Fruit fly (Drosophila melanogaster) whole organism, wandering third instar larva: ENCODE data around the gene Trm1.

ENCODE experiments used
- Abd-B ChIP-seq: fragments of >200 bp; optimal IDR thresholded peaks from 2 replicates; lab custom pipeline; 2017; ENCODE audit warnings: missing biosample characterization, missing genetic modification characterization
- CG32264 ChIP-seq: fragments of 200-800 bp; sonication (Bioruptor generic); optimal IDR thresholded peaks from 2 replicates; lab custom pipeline; 2016; ENCODE audit warnings: missing biosample characterization, missing genetic modification characterization
- Dfd ChIP-seq: fragments of >200 bp; optimal IDR thresholded peaks from 2 replicates; lab custom pipeline; 2017; ENCODE audit warnings: missing biosample characterization, missing genetic modification characterization
- Dif ChIP-seq: fragments of 200-275, 200-300 bp; sonication (Bioruptor generic); optimal IDR thresholded peaks from 2 replicates; lab custom pipeline; 2018; ENCODE audit warnings: missing biosample characterization, missing genetic modification characterization; ENCODE audit not compliant: partially characterized antibody
- Hnf4 ChIP-seq: fragments of 200-800 bp; sonication (Bioruptor generic); optimal IDR thresholded peaks from 2 replicates; lab custom pipeline; 2016; ENCODE audit warnings: missing biosample characterization, mild to moderate bottlenecking, missing genetic modification characterization
- Hr78 ChIP-seq: fragments of >200 bp; optimal IDR thresholded peaks from 2 replicates; lab custom pipeline; 2017; ENCODE audit warnings: missing biosample characterization, missing genetic modification characterization
- Hr83 ChIP-seq: fragments of 200-300 bp; sonication (Bioruptor generic); optimal IDR thresholded peaks from 2 replicates; lab custom pipeline; 2016; ENCODE audit warnings: missing biosample characterization, mild to moderate bottlenecking, missing genetic modification characterization, moderate library complexity; ENCODE audit not compliant: poor library complexity, severe bottlenecking
- Jra ChIP-seq: sonication (Bioruptor generic); optimal IDR thresholded peaks from 2 replicates; lab custom pipeline; 2016; ENCODE audit warnings: missing biosample characterization, missing genetic modification characterization
- Mio ChIP-seq: sonication (Bioruptor generic); optimal IDR thresholded peaks from 2 replicates; lab custom pipeline; 2016; ENCODE audit warnings: missing biosample characterization, missing genetic modification characterization
- Myc ChIP-seq: fragments of >200 bp; optimal IDR thresholded peaks from 2 replicates; lab custom pipeline; 2017
- N ChIP-seq: fragments of >200 bp; optimal IDR thresholded peaks from 2 replicates; lab custom pipeline; 2018; ENCODE audit warnings: missing biosample characterization, missing external identifiers, missing genetic modification characterization
- OdsH ChIP-seq: fragments of 200-800 bp; sonication (Bioruptor generic); optimal IDR thresholded peaks from 2 replicates; lab custom pipeline; 2016; ENCODE audit warnings: missing biosample characterization, mild to moderate bottlenecking, missing genetic modification characterization
- Rel ChIP-seq, 2 experiments: fragments of 200-800 bp; sonication (Bioruptor generic) in 1 of 2; optimal IDR thresholded peaks; 2 replicates in 1 of 2; 3 replicates in 1 of 2; lab custom pipeline; 2016 to 2019; ENCODE audit warnings: mild to moderate bottlenecking in 2 of 2, missing biosample characterization in 2 of 2, missing genetic modification characterization in 2 of 2, moderate library complexity in 1 of 2
- Sp1 ChIP-seq: fragments of 200-800 bp; sonication (Bioruptor generic); optimal IDR thresholded peaks from 3 replicates; lab custom pipeline; 2019; ENCODE audit warnings: missing biosample characterization, mild to moderate bottlenecking, missing genetic modification characterization, moderate library complexity
- Vsx2 ChIP-seq: fragments of 200-300, 225-300 bp; sonication (Bioruptor generic); optimal IDR thresholded peaks from 2 replicates; lab custom pipeline; 2018; ENCODE audit warnings: missing biosample characterization, missing genetic modification characterization; ENCODE audit not compliant: partially characterized antibody
- br ChIP-seq: fragments of 200-800 bp; sonication (Bioruptor generic); optimal IDR thresholded peaks from 2 replicates; lab custom pipeline; 2016; ENCODE audit warnings: missing biosample characterization, missing genetic modification characterization
- brk ChIP-seq: fragments of 200-800 bp; sonication (Bioruptor generic); optimal IDR thresholded peaks from 2 replicates; lab custom pipeline; 2016; ENCODE audit warnings: missing biosample characterization, mild to moderate bottlenecking, missing genetic modification characterization
- dl ChIP-seq, 2 experiments: fragments of 175-275, 200-275 bp in 1 of 2; fragments of 200-275 bp in 1 of 2; sonication (Bioruptor generic); optimal IDR thresholded peaks; lab custom pipeline; 2018; ENCODE audit warnings: mild to moderate bottlenecking in 2 of 2, missing biosample characterization in 2 of 2, missing genetic modification characterization in 2 of 2, moderate library complexity in 2 of 2; ENCODE audit not compliant: partially characterized antibody in 2 of 2, insufficient read depth in 1 of 2
- dmrt93B ChIP-seq: fragments of 200-800 bp; sonication (Bioruptor generic); optimal IDR thresholded peaks from 2 replicates; lab custom pipeline; 2018; ENCODE audit warnings: missing biosample characterization, mild to moderate bottlenecking, missing genetic modification characterization
- ey ChIP-seq: fragments of 200-800 bp; sonication (Bioruptor generic); optimal IDR thresholded peaks from 2 replicates; lab custom pipeline; 2016; ENCODE audit warnings: missing biosample characterization, missing genetic modification characterization
- h ChIP-seq: fragments of 200-800 bp; sonication (Bioruptor generic); optimal IDR thresholded peaks from 3 replicates; lab custom pipeline; 2016; ENCODE audit warnings: missing biosample characterization, mild to moderate bottlenecking, missing genetic modification characterization
- jim ChIP-seq: fragments of 175-275, 200-325 bp; sonication (Bioruptor generic); optimal IDR thresholded peaks from 2 replicates; lab custom pipeline; 2016; ENCODE audit warnings: missing biosample characterization, mild to moderate bottlenecking, missing genetic modification characterization
- lola ChIP-seq: fragments of >200 bp; optimal IDR thresholded peaks from 2 replicates; lab custom pipeline; 2017; ENCODE audit warnings: missing biosample characterization, missing genetic modification characterization
- pan ChIP-seq: fragments of >200 bp; optimal IDR thresholded peaks from 2 replicates; lab custom pipeline; 2017
- psq ChIP-seq: fragments of 200-800 bp; sonication (Bioruptor generic); optimal IDR thresholded peaks from 3 replicates; lab custom pipeline; 2017; ENCODE audit warnings: missing biosample characterization, mild to moderate bottlenecking, missing genetic modification characterization, moderate library complexity
- rgr ChIP-seq: fragments of 200-800 bp; sonication (Bioruptor generic); optimal IDR thresholded peaks from 3 replicates; lab custom pipeline; 2016; ENCODE audit warnings: missing biosample characterization, mild to moderate bottlenecking, missing genetic modification characterization
- sage ChIP-seq: fragments of 200-800 bp; sonication (Bioruptor generic); optimal IDR thresholded peaks from 2 replicates; lab custom pipeline; 2016; ENCODE audit warnings: missing biosample characterization, mild to moderate bottlenecking, missing genetic modification characterization
- sv ChIP-seq: fragments of 200-800 bp; sonication (Bioruptor generic); optimal IDR thresholded peaks from 3 replicates; lab custom pipeline; 2016; ENCODE audit warnings: missing biosample characterization, missing genetic modification characterization
- tai ChIP-seq: sonication (Bioruptor generic); optimal IDR thresholded peaks from 2 replicates; lab custom pipeline; 2016; ENCODE audit warnings: missing biosample characterization, missing genetic modification characterization
- woc ChIP-seq: sonication (Bioruptor generic); optimal IDR thresholded peaks from 2 replicates; lab custom pipeline; 2016; ENCODE audit warnings: missing biosample characterization, mild to moderate bottlenecking, missing genetic modification characterization

Gene Trm1

dm6 chr2L:12469235-12469634 lies 41.4 kb downstream of the Trm1 start:
- TF ChIP-seq h (GFP tag; lab: Kevin White, UChicago), result peak; percentile 59
- TF ChIP-seq Rel (GFP tag; optimal IDR thresholded peaks at IDR 0.05; lab: Kevin White, UChicago), result no peak
- no peak for TF ChIP-seq Rel (tag; optimal IDR thresholded peaks at IDR 0.05; lab: Kevin White, UChicago)

dm6 chr2L:12471937-12472336 lies 44.1 kb downstream of the Trm1 start:
- TF ChIP-seq Dif (no peak), Myc (lab: Kevin White, UChicago) (no peak), Hr83 (no peak), Mio (GFP tag; lab: Kevin White, UChicago) (no peak), CG32264 (GFP tag; lab: Kevin White, UChicago) (no peak), brk (GFP tag; lab: Kevin White, UChicago) (no peak)

- TF ChIP-seq br (GFP tag; lab: Kevin White, UChicago), result no peak
- TF ChIP-seq sv (GFP tag; lab: Kevin White, UChicago), result no peak
Measured at dm6 chr2L:12472988-12473387, 45.2 kb downstream of the Trm1 start.

DNA sequence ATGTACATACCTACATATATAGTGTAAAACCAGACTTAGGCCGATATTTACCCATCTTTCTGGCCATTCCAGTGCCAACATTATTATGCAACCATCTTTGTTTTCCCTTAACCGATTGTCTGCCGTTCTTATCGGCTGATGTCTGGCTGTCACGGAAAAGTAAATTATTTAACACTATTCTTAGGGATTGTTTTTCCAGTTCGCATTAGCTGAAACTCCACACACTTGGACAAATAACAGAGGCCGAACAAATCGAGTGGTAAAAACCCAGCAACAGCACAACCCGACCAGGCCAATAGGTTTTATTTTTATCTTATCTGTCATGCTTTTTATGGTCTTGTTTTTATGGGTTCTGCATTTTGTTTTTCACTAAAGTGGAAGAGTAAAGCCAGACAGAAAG lies 45.8 kb downstream of the Trm1 start:
- TF ChIP-seq brk (GFP tag; lab: Kevin White, UChicago), result no peak
- TF ChIP-seq jim, result no peak
- TF ChIP-seq N (GFP tag; lab: Kevin White, UChicago), result no peak
- no peak for TF ChIP-seq lola
- TF ChIP-seq Sp1 (GFP tag; lab: Kevin White, UChicago), result no peak
- TF ChIP-seq Vsx2, result no peak
- TF ChIP-seq OdsH (GFP tag; lab: Kevin White, UChicago), result no peak
- TF ChIP-seq Hnf4 (GFP tag; lab: Kevin White, UChicago), result no peak
- TF ChIP-seq tai (GFP tag; lab: Kevin White, UChicago), result no peak
- TF ChIP-seq rgr (GFP tag; lab: Kevin White, UChicago), result no peak
- TF ChIP-seq CG32264 (GFP tag; lab: Kevin White, UChicago), result no peak
- TF ChIP-seq Dif, result no peak
- no peak for TF ChIP-seq br (GFP tag; lab: Kevin White, UChicago)
- TF ChIP-seq ey (GFP tag; lab: Kevin White, UChicago), result no peak
- no peak for TF ChIP-seq Dfd (GFP tag; lab: Kevin White, UChicago)
- TF ChIP-seq pan (lab: Kevin White, UChicago), result no peak
- no peak for TF ChIP-seq sv (GFP tag; lab: Kevin White, UChicago)
- no peak for TF ChIP-seq sage (GFP tag; lab: Kevin White, UChicago)
- TF ChIP-seq h (GFP tag; lab: Kevin White, UChicago), result no peak
- TF ChIP-seq woc, result no peak
- TF ChIP-seq, all 38 proteins: peak for 0

DNA sequence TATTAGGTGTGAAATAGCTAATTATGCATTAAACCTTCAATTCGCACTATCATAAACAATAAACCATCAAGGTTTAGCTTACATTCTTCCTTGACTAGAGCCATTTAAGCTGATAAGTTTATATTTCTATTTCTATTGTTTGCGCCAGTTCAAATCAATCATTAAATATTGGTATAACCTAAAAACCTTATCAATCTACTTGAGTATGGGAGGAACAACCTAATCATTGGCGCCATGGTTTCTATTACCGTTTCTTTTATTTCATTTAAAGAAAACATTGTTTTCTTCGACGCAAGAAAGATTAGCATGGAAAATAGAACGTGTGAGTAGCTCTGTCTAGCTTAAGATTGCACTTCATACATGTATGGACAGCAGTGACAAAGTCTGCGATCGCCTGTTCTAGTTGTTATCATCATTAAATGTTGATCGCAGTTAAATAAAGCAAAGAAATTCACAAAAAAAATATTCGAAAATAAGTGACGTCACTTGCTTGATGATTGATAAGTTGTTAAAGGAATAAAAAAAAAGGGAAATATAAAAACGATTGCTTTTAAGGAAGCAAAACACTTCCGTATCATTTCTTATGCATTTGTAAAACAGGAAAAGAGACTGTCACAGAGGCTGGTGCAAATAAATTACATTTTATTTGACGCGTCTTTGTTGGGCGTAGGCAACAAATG lies 46.5 kb downstream of the Trm1 start:
- no peak for TF ChIP-seq N (GFP tag; lab: Kevin White, UChicago)
- TF ChIP-seq Abd-B (GFP tag; lab: Kevin White, UChicago), result no peak
- no peak for TF ChIP-seq ey (GFP tag; lab: Kevin White, UChicago)
- no peak for TF ChIP-seq Mio (GFP tag; lab: Kevin White, UChicago)
- TF ChIP-seq h (GFP tag; lab: Kevin White, UChicago), result peak; percentile 5
- peak; percentile 17 for TF ChIP-seq br (GFP tag; lab: Kevin White, UChicago)
- no peak for TF ChIP-seq Dfd (GFP tag; lab: Kevin White, UChicago)
- TF ChIP-seq Sp1 (GFP tag; lab: Kevin White, UChicago), result peak; percentile 3
- TF ChIP-seq dl (GFP tag; optimal IDR thresholded peaks at IDR 0.05; lab: Kevin White, UChicago; ENCODE audit: insufficient read depth in 1 of 2, partially characterized antibody in 2 of 2), result no peak
- no peak for TF ChIP-seq dmrt93B (GFP tag; lab: Kevin White, UChicago)
- no peak for TF ChIP-seq Hr78 (GFP tag; lab: Kevin White, UChicago)
- no peak for TF ChIP-seq Vsx2
- no peak for TF ChIP-seq psq (GFP tag; lab: Kevin White, UChicago)
- TF ChIP-seq pan (lab: Kevin White, UChicago), result no peak
- no peak for TF ChIP-seq Rel (GFP tag; optimal IDR thresholded peaks at IDR 0.05; lab: Kevin White, UChicago)
- TF ChIP-seq Rel (tag; optimal IDR thresholded peaks at IDR 0.05; lab: Kevin White, UChicago), result peak; percentile 40
- TF ChIP-seq Hnf4 (GFP tag; lab: Kevin White, UChicago), result peak; percentile 13
- no peak for TF ChIP-seq Jra (GFP tag; lab: Kevin White, UChicago)
